Worm (Caenorhabditis elegans) whole organism, L2 larva: ENCODE data around the gene fipr-4.

Source experiments
- C34F6.9 ChIP-seq: fragments of 150-350 bp; optimal IDR thresholded peaks from 2 replicates; lab custom pipeline; 2014; ENCODE audit warnings: missing biosample characterization, missing genetic modification characterization
- F13H6.1 ChIP-seq: sonication (generic microtip); optimal IDR thresholded peaks from 2 replicates; lab custom pipeline; 2016; ENCODE audit warnings: missing genetic modification characterization, missing compliant biosample characterization
- R02D3.7 ChIP-seq: fragments of 150-350 bp; optimal IDR thresholded peaks from 2 replicates; lab custom pipeline; 2014; ENCODE audit warnings: missing biosample characterization, missing genetic modification characterization
- Y55F3AM.14 ChIP-seq: fragments of 200-800 bp; sonication (Bioruptor generic); optimal IDR thresholded peaks from 2 replicates; lab custom pipeline; 2018; ENCODE audit warnings: mild to moderate bottlenecking, missing genetic modification characterization, missing compliant biosample characterization
- ZK546.5 ChIP-seq: sonication (generic microtip); optimal IDR thresholded peaks from 2 replicates; lab custom pipeline; 2017; ENCODE audit warnings: missing biosample characterization, missing genetic modification characterization
- alr-1 ChIP-seq: fragments of 150-350 bp; optimal IDR thresholded peaks from 2 replicates; lab custom pipeline; 2014; ENCODE audit warnings: missing biosample characterization, missing genetic modification characterization
- aly-2 ChIP-seq: fragments of 150-350 bp; optimal IDR thresholded peaks from 2 replicates; lab custom pipeline; 2014; ENCODE audit warnings: missing biosample characterization, missing genetic modification characterization
- blmp-1 ChIP-seq: sonication (generic microtip); optimal IDR thresholded peaks from 2 replicates; lab custom pipeline; 2017; ENCODE audit warnings: missing genetic modification characterization, mild to moderate bottlenecking, missing compliant biosample characterization, antibody characterized with exemption, moderate library complexity; ENCODE audit not compliant: insufficient read depth
- ceh-16 ChIP-seq: fragments of 150-350 bp; optimal IDR thresholded peaks from 2 replicates; lab custom pipeline; 2014; ENCODE audit warnings: missing biosample characterization, missing genetic modification characterization
- ceh-82 ChIP-seq: fragments of 150-350 bp; optimal IDR thresholded peaks from 2 replicates; lab custom pipeline; 2014; ENCODE audit warnings: missing biosample characterization, missing genetic modification characterization
- crh-2 ChIP-seq: sonication (generic microtip); optimal IDR thresholded peaks from 2 replicates; lab custom pipeline; 2017; ENCODE audit warnings: missing biosample characterization, missing genetic modification characterization
- dmd-4 ChIP-seq: sonication (generic microtip); optimal IDR thresholded peaks from 2 replicates; lab custom pipeline; 2017; ENCODE audit warnings: missing biosample characterization, missing genetic modification characterization
- egl-27 ChIP-seq: sonication (generic microtip); optimal IDR thresholded peaks from 3 replicates; lab custom pipeline; 2017; ENCODE audit warnings: missing biosample characterization, missing genetic modification reagents, missing genetic modification characterization
- elt-3 ChIP-seq: sonication (generic microtip); optimal IDR thresholded peaks from 2 replicates; lab custom pipeline; 2017; ENCODE audit warnings: missing biosample characterization, missing genetic modification characterization
- fos-1 ChIP-seq: fragments of 150-350 bp; optimal IDR thresholded peaks from 2 replicates; lab custom pipeline; 2014; ENCODE audit warnings: missing biosample characterization, missing genetic modification characterization
- gmeb-1 ChIP-seq: fragments of 150-350 bp; optimal IDR thresholded peaks from 2 replicates; lab custom pipeline; 2014; ENCODE audit warnings: missing biosample characterization, missing genetic modification characterization
- lin-11 ChIP-seq: fragments of 150-350 bp; sonication (generic microtip); optimal IDR thresholded peaks from 2 replicates; lab custom pipeline; 2014; ENCODE audit warnings: missing biosample characterization, missing genetic modification characterization, inconsistent platforms, mixed read lengths
- lin-13 ChIP-seq: fragments of 150-350 bp; optimal IDR thresholded peaks from 2 replicates; lab custom pipeline; 2014; ENCODE audit warnings: missing biosample characterization, missing genetic modification reagents, missing genetic modification characterization
- lin-39 ChIP-seq: fragments of 150-350 bp; optimal IDR thresholded peaks from 2 replicates; lab custom pipeline; 2014; ENCODE audit warnings: missing biosample characterization, missing genetic modification reagents, missing genetic modification characterization
- lsy-2 ChIP-seq, 2 experiments: fragments of 150-350 bp in 1 of 2; sonication (generic microtip) in 1 of 2; optimal IDR thresholded peaks; 2 replicates each; lab custom pipeline; 2014 to 2017; ENCODE audit warnings: missing biosample characterization in 2 of 2, missing genetic modification characterization in 2 of 2
- mab-5 ChIP-seq: fragments of 150-350 bp; optimal IDR thresholded peaks from 2 replicates; lab custom pipeline; 2014; ENCODE audit warnings: missing biosample characterization, missing genetic modification characterization
- mbf-1 ChIP-seq: sonication (generic microtip); optimal IDR thresholded peaks from 2 replicates; lab custom pipeline; 2017; ENCODE audit warnings: missing biosample characterization, missing genetic modification characterization
- mdl-1 ChIP-seq, 2 experiments: fragments of 150-350 bp in 1 of 2; sonication (generic microtip) in 1 of 2; optimal IDR thresholded peaks; 2 replicates each; lab custom pipeline; 2017; ENCODE audit warnings: missing biosample characterization in 2 of 2, missing genetic modification characterization in 2 of 2
- nhr-10 ChIP-seq: sonication (generic microtip); optimal IDR thresholded peaks from 2 replicates; lab custom pipeline; 2017; ENCODE audit warnings: missing biosample characterization, missing genetic modification characterization
- nhr-11 ChIP-seq: fragments of 150-350 bp; optimal IDR thresholded peaks from 2 replicates; lab custom pipeline; 2014; ENCODE audit warnings: missing biosample characterization, missing genetic modification characterization
- nhr-12 ChIP-seq: fragments of 150-350 bp; optimal IDR thresholded peaks from 2 replicates; lab custom pipeline; 2014; ENCODE audit warnings: missing biosample characterization, missing genetic modification characterization
- nhr-129 ChIP-seq: fragments of 150-350 bp; optimal IDR thresholded peaks from 2 replicates; lab custom pipeline; 2014; ENCODE audit warnings: missing biosample characterization, missing genetic modification characterization
- nhr-21 ChIP-seq: fragments of 150-350 bp; optimal IDR thresholded peaks from 2 replicates; lab custom pipeline; 2014; ENCODE audit warnings: missing biosample characterization, missing genetic modification characterization
- nhr-23 ChIP-seq: fragments of 150-350 bp; optimal IDR thresholded peaks from 2 replicates; lab custom pipeline; 2014; ENCODE audit warnings: missing biosample characterization, missing genetic modification reagents, missing genetic modification characterization
- nhr-237 ChIP-seq: fragments of 150-350 bp; optimal IDR thresholded peaks from 2 replicates; lab custom pipeline; 2014; ENCODE audit warnings: missing biosample characterization, missing genetic modification characterization
- nhr-25 ChIP-seq: fragments of 150-350 bp; sonication (generic microtip); optimal IDR thresholded peaks from 3 replicates; lab custom pipeline; 2014; ENCODE audit warnings: missing biosample characterization, missing genetic modification characterization
- nhr-6 ChIP-seq: fragments of 150-350 bp; optimal IDR thresholded peaks from 2 replicates; lab custom pipeline; 2014; ENCODE audit warnings: missing biosample characterization, missing genetic modification characterization
- sem-4 ChIP-seq: fragments of 150-350 bp; optimal IDR thresholded peaks from 2 replicates; lab custom pipeline; 2014; ENCODE audit warnings: missing biosample characterization, missing genetic modification reagents, missing genetic modification characterization
- skn-1 ChIP-seq: sonication (generic microtip); optimal IDR thresholded peaks from 2 replicates; lab custom pipeline; 2017; ENCODE audit warnings: missing biosample characterization, missing genetic modification characterization
- sma-9 ChIP-seq, 2 experiments: fragments of 150-350 bp in 1 of 2; sonication (generic microtip) in 1 of 2; optimal IDR thresholded peaks; 2 replicates each; lab custom pipeline; 2014 to 2016; ENCODE audit warnings: missing genetic modification characterization in 2 of 2, mild to moderate bottlenecking in 1 of 2, missing biosample characterization in 1 of 2, missing compliant biosample characterization in 1 of 2, missing genetic modification reagents in 1 of 2, moderate library complexity in 1 of 2
- snpc-4 ChIP-seq: fragments of 150-350 bp; optimal IDR thresholded peaks from 2 replicates; lab custom pipeline; 2014; ENCODE audit warnings: missing biosample characterization, missing genetic modification characterization
- unc-39 ChIP-seq: fragments of 150-350 bp; optimal IDR thresholded peaks from 2 replicates; lab custom pipeline; 2014; ENCODE audit warnings: missing biosample characterization, missing genetic modification characterization
- unc-55 ChIP-seq: fragments of 150-350 bp; sonication (generic microtip); optimal IDR thresholded peaks from 3 replicates; lab custom pipeline; 2014; ENCODE audit warnings: missing biosample characterization, missing genetic modification reagents, missing genetic modification characterization
- unc-62 ChIP-seq: fragments of 150-350 bp; optimal IDR thresholded peaks from 2 replicates; lab custom pipeline; 2014; ENCODE audit warnings: missing biosample characterization, missing genetic modification reagents, missing genetic modification characterization
- zag-1 ChIP-seq: fragments of 150-350 bp; optimal IDR thresholded peaks from 2 replicates; lab custom pipeline; 2014; ENCODE audit warnings: missing biosample characterization, missing genetic modification characterization
- ztf-11 ChIP-seq: sonication (generic microtip); optimal IDR thresholded peaks from 2 replicates; lab custom pipeline; 2017; ENCODE audit warnings: missing biosample characterization, missing genetic modification characterization
- ztf-4 ChIP-seq: fragments of 150-350 bp; optimal IDR thresholded peaks from 2 replicates; lab custom pipeline; 2014; ENCODE audit warnings: missing biosample characterization, missing genetic modification characterization

Gene fipr-4

DNA sequence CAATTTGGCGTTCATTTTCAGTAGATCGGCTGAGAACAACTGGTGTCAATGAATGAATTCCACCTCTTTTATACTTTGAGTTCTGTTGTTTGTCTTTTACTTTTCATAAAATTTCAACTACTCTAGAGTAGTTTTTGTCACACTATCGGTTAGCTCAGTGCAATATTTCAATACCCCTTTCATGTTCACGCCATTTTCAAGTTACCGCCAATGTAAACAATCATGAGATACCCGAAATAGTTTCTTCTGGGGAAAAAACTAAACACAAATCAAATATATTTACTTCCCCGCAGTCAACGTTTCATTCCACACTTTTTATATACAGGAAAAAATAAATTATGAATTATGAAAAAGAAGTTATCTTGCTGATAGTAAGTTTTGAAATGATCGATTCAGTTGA, at the start of gene fipr-4:
Gene fipr-4, minus strand, starts transcription at position 101 of the 400 bp plus-strand sequence.
- TF ChIP-seq nhr-21 (tag; lab: Kevin White, UChicago) (no peak), F13H6.1 (tag; lab: Kevin White, UChicago) (peak; percentile 9)

ce11 chrV:10277579-10277978, 49.3 kb upstream of the fipr-4 start, which contains the start of gene lys-1:
lys-1 (plus strand) TSS chrV:10277904.
- TF ChIP-seq mdl-1 (tag; optimal IDR thresholded peaks at IDR 0.05; lab: Kevin White, UChicago) (no peak), mab-5 (tag; lab: Kevin White, UChicago) (no peak), fos-1 (tag; lab: Kevin White, UChicago) (peak; percentile 95), sma-9 (GFP tag; optimal IDR thresholded peaks at IDR 0.05; lab: Kevin White, UChicago) (peak; percentile 35), sma-9 (tag; optimal IDR thresholded peaks at IDR 0.05; lab: Kevin White, UChicago) (no peak)
- TF ChIP-seq, all 48 proteins: peak for 2

ce11 chrV:10276038-10276437, 47.8 kb upstream of the fipr-4 start:
- TF ChIP-seq lsy-2 (tag; optimal IDR thresholded peaks at IDR 0.05; lab: Kevin White, UChicago) (no peak), sma-9 (GFP tag; optimal IDR thresholded peaks at IDR 0.05; lab: Kevin White, UChicago) (no peak), sma-9 (tag; optimal IDR thresholded peaks at IDR 0.05; lab: Kevin White, UChicago) (no peak), unc-39 (tag; lab: Kevin White, UChicago) (no peak), alr-1 (tag; lab: Kevin White, UChicago) (no peak), nhr-12 (tag; lab: Kevin White, UChicago) (no peak), sem-4 (tag; lab: Kevin White, UChicago) (no peak), nhr-10 (tag; lab: Kevin White, UChicago) (no peak)

DNA sequence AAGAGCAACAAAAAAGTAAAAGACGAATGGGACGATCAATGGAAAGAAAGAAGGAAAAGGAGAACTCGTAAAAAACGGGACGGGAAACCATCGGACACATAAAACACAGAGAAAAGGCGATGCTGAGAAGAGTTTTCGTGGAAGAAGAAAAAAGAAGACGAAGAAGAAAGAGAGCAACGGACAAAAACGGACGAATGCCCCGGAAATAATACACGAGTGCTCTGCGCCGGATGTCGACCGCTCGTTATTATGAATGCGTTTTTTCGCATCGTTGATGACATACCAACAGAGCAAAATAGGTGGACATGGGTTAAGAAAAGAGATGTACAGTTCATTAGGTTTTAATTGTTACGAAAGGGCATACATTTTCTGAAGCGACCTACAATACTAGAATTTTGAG, 47.4 kb upstream of the fipr-4 start, which contains the start of gene Y22F5A.11:
Gene Y22F5A.11, minus strand, starts transcription at position 28 of the 400 bp plus-strand sequence.
- TF ChIP-seq aly-2 (no peak), lsy-2 (tag; optimal IDR thresholded peaks at IDR 0.05; lab: Kevin White, UChicago) (peak in 1 of 2 experiments; percentile 22), snpc-4 (peak; percentile 51), unc-55 (GFP tag; lab: Kevin White, UChicago) (peak; percentile 37)

ce11 chrV:10273837-10274236, 45.6 kb upstream of the fipr-4 start:
- TF ChIP-seq nhr-12 (tag; lab: Kevin White, UChicago) (no peak), lin-13 (GFP tag; lab: Kevin White, UChicago) (peak; percentile 40), mab-5 (tag; lab: Kevin White, UChicago) (peak; percentile 14), nhr-21 (tag; lab: Kevin White, UChicago) (no peak), zag-1 (peak; percentile 73), sma-9 (GFP tag; optimal IDR thresholded peaks at IDR 0.05; lab: Kevin White, UChicago) (peak; percentile 60), sma-9 (tag; optimal IDR thresholded peaks at IDR 0.05; lab: Kevin White, UChicago) (no peak), lsy-2 (tag; optimal IDR thresholded peaks at IDR 0.05; lab: Kevin White, UChicago) (peak in 1 of 2 experiments; percentile 67), ztf-4 (tag; lab: Kevin White, UChicago) (peak; percentile 37), nhr-23 (tag; lab: Kevin White, UChicago) (no peak), fos-1 (tag; lab: Kevin White, UChicago) (no peak), Y55F3AM.14 (GFP tag; lab: Kevin White, UChicago) (peak; percentile 25), C34F6.9 (tag; lab: Kevin White, UChicago) (peak; percentile 78), nhr-237 (no peak), mdl-1 (tag; optimal IDR thresholded peaks at IDR 0.05; lab: Kevin White, UChicago) (peak in 1 of 2 experiments; percentile 74), gmeb-1 (no peak), egl-27 (tag; lab: Kevin White, UChicago) (peak; percentile 36), nhr-6 (tag; lab: Kevin White, UChicago) (peak; percentile 62), F13H6.1 (tag; lab: Kevin White, UChicago) (peak; percentile 62), ceh-16 (no peak), aly-2 (no peak), snpc-4 (peak; percentile 15), ztf-11 (tag; lab: Kevin White, UChicago) (no peak), nhr-11 (tag; lab: Kevin White, UChicago) (no peak), mbf-1 (tag; lab: Kevin White, UChicago) (no peak), lin-11 (tag; lab: Kevin White, UChicago) (peak; percentile 22), crh-2 (tag; lab: Kevin White, UChicago) (peak; percentile 46), alr-1 (tag; lab: Kevin White, UChicago) (peak; percentile 25), elt-3 (tag; lab: Kevin White, UChicago) (no peak), sem-4 (tag; lab: Kevin White, UChicago) (no peak), ceh-82 (tag; lab: Kevin White, UChicago) (no peak), skn-1 (no peak), blmp-1 (tag; lab: Kevin White, UChicago) (no peak), lin-39 (tag; lab: Kevin White, UChicago) (no peak), unc-55 (GFP tag; lab: Kevin White, UChicago) (peak; percentile 87), unc-62 (no peak), nhr-129 (tag; lab: Kevin White, UChicago) (peak; percentile 73), ZK546.5 (tag; lab: Kevin White, UChicago) (no peak), nhr-25 (tag; lab: Kevin White, UChicago) (no peak), dmd-4 (no peak), unc-39 (tag; lab: Kevin White, UChicago) (no peak), R02D3.7 (no peak)
